Worm (Caenorhabditis elegans) whole organism, late embryonic: ENCODE results near the gene E04F6.10.

Source experiments
- T23F11.4 ChIP-seq: fragments of 200-800 bp; sonication (Bioruptor generic); optimal IDR thresholded peaks from 2 replicates; lab custom pipeline; 2018; ENCODE audit warnings: mild to moderate bottlenecking, missing genetic modification characterization, missing compliant biosample characterization
- Y22D7AL.16 ChIP-seq: sonication (generic microtip); optimal IDR thresholded peaks from 2 replicates; lab custom pipeline; 2016; ENCODE audit warnings: missing genetic modification characterization, missing compliant biosample characterization
- ceh-18 ChIP-seq: sonication (generic microtip); optimal IDR thresholded peaks from 2 replicates; lab custom pipeline; 2016; ENCODE audit warnings: missing genetic modification characterization, missing compliant biosample characterization
- ceh-24 ChIP-seq: sonication (generic microtip); optimal IDR thresholded peaks from 2 replicates; lab custom pipeline; 2016; ENCODE audit warnings: mild to moderate bottlenecking, missing genetic modification characterization, missing compliant biosample characterization
- ceh-31 ChIP-seq: sonication (generic microtip); optimal IDR thresholded peaks from 2 replicates; lab custom pipeline; 2016; ENCODE audit warnings: missing genetic modification characterization, missing compliant biosample characterization
- ceh-48 ChIP-seq: sonication (generic microtip); optimal IDR thresholded peaks from 2 replicates; lab custom pipeline; 2016; ENCODE audit warnings: missing genetic modification characterization, inconsistent platforms, missing compliant biosample characterization
- ceh-6 ChIP-seq: fragments of 200-800 bp; sonication (Bioruptor generic); optimal IDR thresholded peaks from 2 replicates; lab custom pipeline; 2018; ENCODE audit warnings: mild to moderate bottlenecking, missing genetic modification characterization, missing compliant biosample characterization
- ceh-9 ChIP-seq: sonication (generic microtip); optimal IDR thresholded peaks from 2 replicates; lab custom pipeline; 2016; ENCODE audit warnings: mild to moderate bottlenecking, missing genetic modification characterization, inconsistent platforms, missing compliant biosample characterization
- eyg-1 ChIP-seq: sonication (generic microtip); optimal IDR thresholded peaks from 2 replicates; lab custom pipeline; 2016; ENCODE audit warnings: missing genotype, missing genetic modification characterization, missing compliant biosample characterization
- fkh-10 ChIP-seq: fragments of 150-350 bp; optimal IDR thresholded peaks from 2 replicates; lab custom pipeline; 2014; ENCODE audit warnings: missing biosample characterization, missing genetic modification reagents, missing genetic modification characterization
- gmeb-2 ChIP-seq: sonication (generic microtip); optimal IDR thresholded peaks from 2 replicates; lab custom pipeline; 2016; ENCODE audit warnings: missing genetic modification characterization, inconsistent platforms, missing compliant biosample characterization
- hlh-15 ChIP-seq: sonication (generic microtip); optimal IDR thresholded peaks from 2 replicates; lab custom pipeline; 2016; ENCODE audit warnings: missing genetic modification characterization, missing compliant biosample characterization
- madf-2 ChIP-seq: sonication (generic microtip); optimal IDR thresholded peaks from 2 replicates; lab custom pipeline; 2017; ENCODE audit warnings: missing genetic modification characterization, missing compliant biosample characterization
- nhr-11 ChIP-seq: fragments of 150-350 bp; optimal IDR thresholded peaks from 2 replicates; lab custom pipeline; 2014; ENCODE audit warnings: missing biosample characterization, missing genetic modification characterization
- npax-4 ChIP-seq: sonication (generic microtip); optimal IDR thresholded peaks from 2 replicates; lab custom pipeline; 2016; ENCODE audit warnings: missing genetic modification characterization, missing compliant biosample characterization
- pha-2 ChIP-seq: sonication (generic microtip); optimal IDR thresholded peaks from 2 replicates; lab custom pipeline; 2017; ENCODE audit warnings: mild to moderate bottlenecking, missing genetic modification characterization, missing compliant biosample characterization
- ref-2 ChIP-seq: sonication (generic microtip); optimal IDR thresholded peaks from 2 replicates; lab custom pipeline; 2016; ENCODE audit warnings: missing genetic modification characterization, missing compliant biosample characterization
- tbx-2 ChIP-seq: sonication (generic microtip); optimal IDR thresholded peaks from 2 replicates; lab custom pipeline; 2016; ENCODE audit warnings: missing genetic modification characterization, missing compliant biosample characterization
- unc-3 ChIP-seq, 2 experiments: fragments of 200-800 bp in 1 of 2; sonication (Bioruptor generic) in 1 of 2; sonication (generic microtip) in 1 of 2; conservative IDR thresholded peaks in 1 of 2; optimal IDR thresholded peaks in 1 of 2; 2 replicates each; pipeline versions ENCODE4 v1.3.6 to Lab custom; 2016 to 2022; ENCODE audit warnings: missing compliant biosample characterization in 2 of 2, missing genetic modification characterization in 2 of 2, missing genetic modification reagents in 1 of 2
- unc-55 ChIP-seq: sonication (generic microtip); optimal IDR thresholded peaks from 2 replicates; lab custom pipeline; 2017; ENCODE audit warnings: missing biosample characterization, missing genetic modification reagents, missing genetic modification characterization
- zip-5 ChIP-seq: sonication (generic microtip); optimal IDR thresholded peaks from 2 replicates; lab custom pipeline; 2016; ENCODE audit warnings: missing genetic modification characterization, missing compliant biosample characterization

E04F6.10 gene

ce11 chrII:7171305-7171998, 45.5 kb downstream of the E04F6.10 start, which contains the start of gene dyf-13:
dyf-13 (minus strand) TSS chrII:7171355.
- no peak for TF ChIP-seq ceh-6 (GFP tag; lab: Kevin White, UChicago)
- TF ChIP-seq fkh-10 (GFP tag; lab: Kevin White, UChicago): no peak
- no peak for TF ChIP-seq ceh-18 (tag; lab: Kevin White, UChicago)
- TF ChIP-seq eyg-1 (tag; lab: Kevin White, UChicago): no peak
- no peak for TF ChIP-seq ceh-9 (tag; lab: Kevin White, UChicago)
- TF ChIP-seq pha-2: no peak
- TF ChIP-seq nhr-11 (tag; lab: Kevin White, UChicago): no peak
- no peak for TF ChIP-seq npax-4 (tag; lab: Kevin White, UChicago)
- TF ChIP-seq ceh-31 (tag; lab: Kevin White, UChicago): no peak

ce11 chrII:7168712-7169111, 48.2 kb downstream of the E04F6.10 start, which contains the start of gene col-36:
col-36 (minus strand) TSS chrII:7168812.
- TF ChIP-seq Y22D7AL.16 (tag; lab: Kevin White, UChicago) (no peak), madf-2 (tag; lab: Kevin White, UChicago) (no peak), ref-2 (tag; lab: Kevin White, UChicago) (no peak), eyg-1 (tag; lab: Kevin White, UChicago) (no peak), unc-55 (GFP tag; lab: Kevin White, UChicago) (no peak), zip-5 (tag; lab: Kevin White, UChicago) (no peak)

- TF ChIP-seq tbx-2 (tag; lab: Kevin White, UChicago) (no peak), unc-3 (GFP tag; conservative IDR thresholded peaks at IDR 0.05; lab: Robert Waterston, UW) (no peak), unc-3 (tag; optimal IDR thresholded peaks at IDR 0.05; lab: Kevin White, UChicago) (no peak), hlh-15 (tag; lab: Kevin White, UChicago) (no peak), T23F11.4 (GFP tag; lab: Kevin White, UChicago) (no peak), ceh-24 (tag; lab: Kevin White, UChicago) (no peak), ceh-48 (tag; lab: Kevin White, UChicago) (no peak), unc-55 (GFP tag; lab: Kevin White, UChicago) (no peak)
- TF ChIP-seq, all 69 proteins: peak for 0
Measured at ce11 chrII:7166768-7167167, 50.2 kb downstream of the E04F6.10 start.

ce11 chrII:7165749-7166148, 51.2 kb downstream of the E04F6.10 start, which contains the start of gene mfsd-13.2:
mfsd-13.2 (minus strand) TSS chrII:7165849.
- no peak for TF ChIP-seq gmeb-2 (tag; lab: Kevin White, UChicago)
- no peak for TF ChIP-seq pha-2
